Fruit fly (Drosophila melanogaster) S2 (cell line): ENCODE results near the gene Or10a.

Experiments
- CG8478 ChIP-seq: fragments of >200 bp; optimal IDR thresholded peaks from 2 replicates; lab custom pipeline; 2018
- CTCF ChIP-seq, 2 experiments: fragments of >200 bp; optimal IDR thresholded peaks; 2 replicates each; lab custom pipeline; 2018

dm6 chrX:11453638-11454037 lies 36.4 kb upstream of the Or10a start:
- TF ChIP-seq CG8478 (lab: Kevin White, UChicago) = no peak
- no peak for TF ChIP-seq CTCF (optimal IDR thresholded peaks at IDR 0.05; lab: Kevin White, UChicago)
